Fruit fly (Drosophila melanogaster): Measurements from ENCODE around the gene Cpr65Ay.
A peak's percentile ranks its signal among the peaks of the same experiment; 100 is the strongest.

Cpr65Ay gene

dm6 chr3L:6184884-6185438, 26.5 kb upstream of the Cpr65Ay start, which contains the start of the genes D19B and CG43293 (continued):
- TF ChIP-seq NK7.1 (GFP tag; optimal IDR thresholded peaks at IDR 0.05) (peak; percentile 73), H15 (GFP tag; IDR thresholded peaks at IDR 0.05) (peak; percentile 87), CG16863 (GFP tag; optimal IDR thresholded peaks at IDR 0.05) (peak; percentile 80), CG4854 (GFP tag; optimal IDR thresholded peaks at IDR 0.05) (peak; percentile 73), Usf (GFP tag; optimal IDR thresholded peaks at IDR 0.05) (peak; percentile 72), da (GFP tag; optimal IDR thresholded peaks at IDR 0.05) (peak; percentile 50), CG17568 (GFP tag; optimal IDR thresholded peaks at IDR 0.05) (no peak), CG10147 (GFP tag; optimal IDR thresholded peaks at IDR 0.05) (peak; percentile 70), CG7839 (tag; optimal IDR thresholded peaks at IDR 0.05) (peak; percentile 88), CG10959 (GFP tag; IDR thresholded peaks at IDR 0.05) (peak; percentile 81), slp2 (GFP tag; optimal IDR thresholded peaks at IDR 0.05) (peak; percentile 72), NfI (GFP tag; optimal IDR thresholded peaks at IDR 0.05) (peak; percentile 91), z (GFP tag; IDR thresholded peaks at IDR 0.05) (peak; percentile 68; the same call in 1 of the 3 replicates), Max (GFP tag; optimal IDR thresholded peaks at IDR 0.05) (peak; percentile 78), CG9817 (tag; optimal IDR thresholded peaks at IDR 0.05) (peak; percentile 80), CG7357 (GFP tag; IDR thresholded peaks at IDR 0.05) (peak; percentile 54; the same call in 1 of the 3 replicates), CG1529 (GFP tag; optimal IDR thresholded peaks at IDR 0.05) (peak; percentile 72), CG3726 (GFP tag; IDR thresholded peaks at IDR 0.05) (peak; percentile 87), hkb (optimal IDR thresholded peaks at IDR 0.05) (no peak), hkb (GFP tag; IDR thresholded peaks at IDR 0.05) (peak; percentile 91), insv (GFP tag; optimal IDR thresholded peaks at IDR 0.05) (peak in 1 of 2 experiments; percentile 69), lbe (GFP tag; optimal IDR thresholded peaks at IDR 0.05) (peak; percentile 78), unc-4 (GFP tag; IDR thresholded peaks at IDR 0.05; ENCODE audit: partially characterized antibody) (peak; percentile 57; the same call in 1 of the 2 replicates), klu (GFP tag; IDR thresholded peaks at IDR 0.05) (peak; percentile 92), nom (GFP tag; optimal IDR thresholded peaks at IDR 0.05) (peak; percentile 80), MESR4 (GFP tag; optimal IDR thresholded peaks at IDR 0.05) (peak; percentile 92), hth (optimal IDR thresholded peaks at IDR 0.05) (no peak), tgo (GFP tag; IDR thresholded peaks at IDR 0.05) (peak; percentile 92), HHEX (GFP tag; optimal IDR thresholded peaks at IDR 0.05) (peak; percentile 84), Gsc (GFP tag; IDR thresholded peaks at IDR 0.05) (no peak), Gug (GFP tag; IDR thresholded peaks at IDR 0.05) (peak; percentile 97), pfk (GFP tag; optimal IDR thresholded peaks at IDR 0.05) (peak; percentile 31), kah (GFP tag; optimal IDR thresholded peaks at IDR 0.05) (peak; percentile 63), ase (GFP tag; IDR thresholded peaks at IDR 0.05) (peak; percentile 92), salm (tag; optimal IDR thresholded peaks at IDR 0.05) (peak; percentile 57), Xbp1 (GFP tag; optimal IDR thresholded peaks at IDR 0.05) (peak; percentile 94), vfl (GFP tag; optimal IDR thresholded peaks at IDR 0.05) (peak; percentile 87), jigr1 (GFP tag; IDR thresholded peaks at IDR 0.05) (0 out of 3 replicates have a peak, but pooled peaks have one; percentile 24), ems (GFP tag; optimal IDR thresholded peaks at IDR 0.05) (peak; percentile 89), Spps (tag; optimal IDR thresholded peaks at IDR 0.05) (peak; percentile 74), CG11695 (GFP tag; IDR thresholded peaks at IDR 0.05) (peak; percentile 90), Ssrp (tag; optimal IDR thresholded peaks at IDR 0.05) (peak; percentile 81), CG6654 (GFP tag; optimal IDR thresholded peaks at IDR 0.05) (peak; percentile 37), psq (GFP tag; optimal IDR thresholded peaks at IDR 0.05) (peak; percentile 81), Hmr (GFP tag; optimal IDR thresholded peaks at IDR 0.05) (peak; percentile 90), CG13894 (tag; optimal IDR thresholded peaks at IDR 0.05) (peak; percentile 84), B-H1 (GFP tag; IDR thresholded peaks at IDR 0.05) (peak; percentile 89), Sin3A (optimal IDR thresholded peaks at IDR 0.05) (no peak), otp (GFP tag; IDR thresholded peaks at IDR 0.05) (peak; percentile 90), caup (GFP tag; optimal IDR thresholded peaks at IDR 0.05; ENCODE audit: severe bottlenecking) (peak; percentile 88), HLH3B (GFP tag; IDR thresholded peaks at IDR 0.05) (peak; percentile 91)
